Worm (Caenorhabditis elegans) whole organism, L4 larva: ENCODE data around the gene ZK757.1.

Experiments used
- D1046.2 ChIP-seq: fragments of 200-800 bp; sonication (Bioruptor generic); IDR thresholded peaks from 2 replicates; pipeline ENCODE4 v1.3.6; 2022; ENCODE audit warnings: missing genetic modification characterization, missing compliant biosample characterization
- T20F7.1 ChIP-seq: fragments of 200-800 bp; sonication (Bioruptor generic); optimal IDR thresholded peaks from 2 replicates; lab custom pipeline; 2018; ENCODE audit warnings: mild to moderate bottlenecking, missing genetic modification characterization, missing compliant biosample characterization
- Y5F2A.4 ChIP-seq: fragments of 200-800 bp; sonication (Bioruptor generic); optimal IDR thresholded peaks from 2 replicates; lab custom pipeline; 2018; ENCODE audit warnings: mild to moderate bottlenecking, missing genetic modification characterization, missing compliant biosample characterization
- Y75B8A.6 ChIP-seq: fragments of 200-800 bp; sonication (Bioruptor generic); IDR thresholded peaks from 2 replicates; pipeline ENCODE4 v1.3.6; 2022; ENCODE audit warnings: missing genetic modification reagents, missing genetic modification characterization, missing compliant biosample characterization
- aha-1 ChIP-seq: fragments of 150-350 bp; peaks from one replicate; lab custom pipeline; 2014; ENCODE audit warnings: missing biosample characterization, missing genetic modification characterization
- aly-2 ChIP-seq: sonication (generic microtip); optimal IDR thresholded peaks from 2 replicates; lab custom pipeline; 2018; ENCODE audit warnings: missing biosample characterization, missing genetic modification characterization
- ceh-44 ChIP-seq: fragments of 200-800 bp; sonication (Bioruptor generic); IDR thresholded peaks from 2 replicates; pipeline ENCODE4 v1.3.6; 2022; ENCODE audit warnings: missing genetic modification reagents, missing genetic modification characterization, missing compliant biosample characterization
- ceh-62 ChIP-seq: sonication (generic microtip); optimal IDR thresholded peaks from 2 replicates; lab custom pipeline; 2017; ENCODE audit warnings: missing biosample characterization, missing genetic modification characterization
- daf-16 ChIP-seq, 3 experiments: sonication (generic microtip); optimal IDR thresholded peaks; 2 replicates each; lab custom pipeline; 2016 to 2017; ENCODE audit warnings: missing genetic modification characterization in 3 of 3, missing genetic modification reagents in 3 of 3, mild to moderate bottlenecking in 2 of 3, missing compliant biosample characterization in 2 of 3, missing biosample characterization in 1 of 3, moderate library complexity in 1 of 3
- dmd-6 ChIP-seq: fragments of 200-800 bp; sonication (Bioruptor generic); IDR thresholded peaks from 2 replicates; pipeline ENCODE4 v1.3.6; 2022; ENCODE audit warnings: missing genetic modification reagents, missing genetic modification characterization, missing compliant biosample characterization
- dmd-9 ChIP-seq: fragments of 200-800 bp; sonication (Bioruptor generic); IDR thresholded peaks from 2 replicates; pipeline ENCODE4 v1.3.6; 2022; ENCODE audit warnings: missing genetic modification reagents, missing genetic modification characterization, missing compliant biosample characterization
- dpl-1 ChIP-seq: fragments of 150-350 bp; optimal IDR thresholded peaks from 2 replicates; lab custom pipeline; 2014; ENCODE audit warnings: missing biosample characterization, missing genetic modification reagents, missing genetic modification characterization
- duxl-1 ChIP-seq: sonication (generic microtip); optimal IDR thresholded peaks from 2 replicates; lab custom pipeline; 2016; ENCODE audit warnings: mild to moderate bottlenecking, missing genetic modification characterization, moderate library complexity, missing compliant biosample characterization; ENCODE audit not compliant: poor library complexity
- dve-1 ChIP-seq: sonication (generic microtip); optimal IDR thresholded peaks from 2 replicates; lab custom pipeline; 2017; ENCODE audit warnings: antibody characterized with exemption, mild to moderate bottlenecking, missing genetic modification characterization, missing compliant biosample characterization; ENCODE audit not compliant: insufficient read depth
- fkh-10 ChIP-seq: fragments of 150-350 bp; optimal IDR thresholded peaks from 2 replicates; lab custom pipeline; 2014; ENCODE audit warnings: missing biosample characterization, missing genetic modification reagents, missing genetic modification characterization
- fos-1 ChIP-seq: fragments of 150-350 bp; optimal IDR thresholded peaks from 2 replicates; lab custom pipeline; 2014; ENCODE audit warnings: missing biosample characterization, missing genetic modification characterization
- hlh-11 ChIP-seq: fragments of 200-800 bp; sonication (Bioruptor generic); optimal IDR thresholded peaks from 2 replicates; lab custom pipeline; 2018; ENCODE audit warnings: mild to moderate bottlenecking, missing genetic modification characterization, missing compliant biosample characterization
- hlh-30 ChIP-seq: sonication (generic microtip); optimal IDR thresholded peaks from 2 replicates; lab custom pipeline; 2017; ENCODE audit warnings: antibody characterized with exemption, mild to moderate bottlenecking, missing genetic modification characterization, missing compliant biosample characterization; ENCODE audit not compliant: insufficient read depth
- lim-7 ChIP-seq: fragments of 200-800 bp; sonication (Bioruptor generic); IDR thresholded peaks from 2 replicates; pipeline ENCODE4 v1.3.6; 2022; ENCODE audit warnings: missing genetic modification characterization, missing compliant biosample characterization
- lin-13 ChIP-seq: fragments of 150-350 bp; optimal IDR thresholded peaks from 2 replicates; lab custom pipeline; 2014; ENCODE audit warnings: missing biosample characterization, missing genetic modification reagents, missing genetic modification characterization
- lin-38 ChIP-seq: fragments of 200-800 bp; sonication (Bioruptor generic); IDR thresholded peaks from 2 replicates; pipeline ENCODE4 v1.3.6; 2022; ENCODE audit warnings: missing genetic modification reagents, missing genetic modification characterization, missing compliant biosample characterization
- lin-39 ChIP-seq: fragments of 150-350 bp; optimal IDR thresholded peaks from 2 replicates; lab custom pipeline; 2014; ENCODE audit warnings: missing biosample characterization, missing genetic modification reagents, missing genetic modification characterization
- lsy-2 ChIP-seq, 2 experiments: fragments of 150-350 bp in 1 of 2; sonication (generic microtip) in 1 of 2; optimal IDR thresholded peaks; 2 replicates each; lab custom pipeline; 2014 to 2017; ENCODE audit warnings: missing biosample characterization in 2 of 2, missing genetic modification characterization in 2 of 2
- mdt-29 ChIP-seq: fragments of 200-800 bp; sonication (Bioruptor generic); IDR thresholded peaks from 2 replicates; pipeline ENCODE4 v1.3.6; 2022; ENCODE audit warnings: missing genetic modification reagents, missing genetic modification characterization, missing compliant biosample characterization
- mes-2 ChIP-seq: sonication (generic microtip); optimal IDR thresholded peaks from 2 replicates; lab custom pipeline; 2016; ENCODE audit warnings: missing genotype, mild to moderate bottlenecking, missing genetic modification characterization, missing compliant biosample characterization; ENCODE audit not compliant: poor library complexity, severe bottlenecking
- mxl-3 ChIP-seq: fragments of 200-800 bp; sonication (Bioruptor generic); optimal IDR thresholded peaks from 2 replicates; lab custom pipeline; 2018; ENCODE audit warnings: mild to moderate bottlenecking, missing genetic modification characterization, missing compliant biosample characterization
- nhr-10 ChIP-seq: fragments of 150-350 bp; optimal IDR thresholded peaks from 2 replicates; lab custom pipeline; 2014; ENCODE audit warnings: missing biosample characterization, missing genetic modification characterization
- nhr-102 ChIP-seq: sonication (generic microtip); optimal IDR thresholded peaks from 2 replicates; lab custom pipeline; 2016; ENCODE audit warnings: mild to moderate bottlenecking, missing genetic modification characterization, moderate library complexity, missing compliant biosample characterization
- nhr-25 ChIP-seq: sonication (generic microtip); optimal IDR thresholded peaks from 2 replicates; lab custom pipeline; 2017; ENCODE audit warnings: missing genetic modification characterization, mild to moderate bottlenecking, missing compliant biosample characterization, antibody characterized with exemption, moderate library complexity, borderline replicate concordance; ENCODE audit not compliant: insufficient read depth
- nhr-28 ChIP-seq: fragments of 150-350 bp; optimal IDR thresholded peaks from 2 replicates; lab custom pipeline; 2014; ENCODE audit warnings: missing biosample characterization, missing genetic modification characterization
- pha-4 ChIP-seq, 2 experiments: fragments of 150-350 bp in 1 of 2; fragments of 200-800 bp in 1 of 2; sonication (Bioruptor generic) in 1 of 2; IDR thresholded peaks in 1 of 2; optimal IDR thresholded peaks in 1 of 2; 2 replicates each; pipeline versions ENCODE4 v1.3.6 to Lab custom; 2014 to 2022; ENCODE audit warnings: missing genetic modification characterization in 2 of 2, missing genetic modification reagents in 2 of 2, missing biosample characterization in 1 of 2, missing compliant biosample characterization in 1 of 2
- php-3 ChIP-seq: fragments of 200-800 bp; sonication (Bioruptor generic); IDR thresholded peaks from 2 replicates; pipeline ENCODE4 v1.3.6; 2022; ENCODE audit warnings: missing genetic modification reagents, missing genetic modification characterization, missing compliant biosample characterization
- set-16 ChIP-seq: fragments of 200-800 bp; sonication (Bioruptor generic); IDR thresholded peaks from 2 replicates; pipeline ENCODE4 v1.3.6; 2022; ENCODE audit warnings: missing genetic modification reagents, missing genetic modification characterization, missing compliant biosample characterization
- skn-1 ChIP-seq: fragments of 150-350 bp; optimal IDR thresholded peaks from 2 replicates; lab custom pipeline; 2014; ENCODE audit warnings: missing biosample characterization, missing genetic modification characterization
- snpc-4 ChIP-seq: fragments of 150-350 bp; optimal IDR thresholded peaks from 2 replicates; lab custom pipeline; 2014; ENCODE audit warnings: missing biosample characterization, missing genetic modification characterization
- unc-39 ChIP-seq: sonication (generic microtip); optimal IDR thresholded peaks from 2 replicates; lab custom pipeline; 2017; ENCODE audit warnings: missing biosample characterization, missing genetic modification characterization
- vab-7 ChIP-seq: fragments of 200-800 bp; sonication (Bioruptor generic); IDR thresholded peaks from 2 replicates; pipeline ENCODE4 v1.3.6; 2022; ENCODE audit warnings: missing genetic modification reagents, missing genetic modification characterization, missing compliant biosample characterization

Gene ZK757.1

DNA sequence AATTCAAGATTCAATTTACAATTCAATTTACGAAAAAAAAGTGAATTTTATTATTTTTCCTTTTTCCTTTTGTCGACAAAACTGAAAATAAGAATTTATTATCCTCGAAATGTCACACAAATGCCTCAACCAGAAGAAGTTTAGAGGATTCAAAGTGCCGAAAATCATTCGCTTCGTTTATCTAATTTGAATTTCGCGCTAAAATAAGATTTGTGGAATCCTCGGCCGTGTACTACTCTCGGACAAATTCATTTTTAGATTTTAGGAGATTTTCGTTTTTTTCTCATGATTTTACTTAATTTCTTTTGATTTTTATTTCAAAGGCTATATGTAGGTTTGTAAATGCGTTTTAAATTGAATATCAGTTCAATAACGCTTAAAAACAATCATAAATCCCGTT is 22.3 kb downstream of the ZK757.1 start:
- no peak for TF ChIP-seq nhr-25
- peak; percentile 43 for TF ChIP-seq dpl-1
- TF ChIP-seq mes-2 (tag; lab: Kevin White, UChicago) = peak; percentile 38

DNA sequence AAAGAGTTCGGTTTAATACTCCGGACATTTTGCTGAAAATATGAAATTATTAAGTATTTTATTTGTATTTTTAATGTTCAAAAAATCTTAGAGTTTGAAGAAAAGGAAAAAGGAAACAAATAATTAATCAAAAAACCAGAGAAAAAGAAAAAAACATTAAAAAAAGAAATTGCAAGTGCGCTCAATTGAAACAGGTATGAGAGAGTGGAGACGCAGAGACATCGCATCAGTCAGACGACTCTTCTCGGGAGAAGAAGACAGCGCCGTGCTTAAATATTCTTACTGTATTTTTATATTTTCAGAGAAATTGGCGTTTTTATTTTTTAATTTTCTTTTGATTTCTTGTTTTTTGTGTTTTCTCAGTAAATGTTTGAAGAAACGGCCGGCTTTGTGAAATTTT is 22.8 kb downstream of the ZK757.1 start, which contains the start of gene mrpl-36:
TSS of gene mrpl-36 (minus strand) at position 34 of the 400 bp plus-strand sequence.
- no peak for TF ChIP-seq vab-7 (GFP tag; lab: Robert Waterston, UW)
- no peak for TF ChIP-seq set-16 (GFP tag; lab: Robert Waterston, UW)
- TF ChIP-seq hlh-11 (tag; lab: Kevin White, UChicago) = no peak
- no peak for TF ChIP-seq Y75B8A.6 (GFP tag; lab: Robert Waterston, UW)
- peak; percentile 86 for TF ChIP-seq lin-38 (GFP tag; lab: Robert Waterston, UW)
- no peak for TF ChIP-seq lin-39
- TF ChIP-seq pha-4 (GFP tag; IDR thresholded peaks at IDR 0.05; lab: Robert Waterston, UW) = no peak
- no peak for TF ChIP-seq pha-4 (tag; optimal IDR thresholded peaks at IDR 0.05; lab: Kevin White, UChicago)
- TF ChIP-seq ceh-44 (GFP tag; lab: Robert Waterston, UW) = no peak
- TF ChIP-seq lim-7 (GFP tag; lab: Robert Waterston, UW) = no peak
- TF ChIP-seq Y5F2A.4 = no peak
- TF ChIP-seq unc-39 = no peak
- TF ChIP-seq nhr-102 = no peak
- no peak for TF ChIP-seq nhr-10 (tag; lab: Kevin White, UChicago)
- TF ChIP-seq dve-1 = peak; percentile 33
- TF ChIP-seq mdt-29 (GFP tag; lab: Robert Waterston, UW) = no peak
- TF ChIP-seq duxl-1 (tag; lab: Kevin White, UChicago) = no peak
- no peak for TF ChIP-seq D1046.2
- TF ChIP-seq T20F7.1 (GFP tag; lab: Kevin White, UChicago) = no peak
- peak; percentile 19; the same call in 1 of the 2 replicates for TF ChIP-seq dmd-6 (GFP tag; lab: Robert Waterston, UW)
- no peak for TF ChIP-seq ceh-62 (tag; lab: Kevin White, UChicago)
- TF ChIP-seq hlh-30 (tag; lab: Kevin White, UChicago) = peak; percentile 36
- TF ChIP-seq skn-1 = no peak
- no peak for TF ChIP-seq fos-1
- TF ChIP-seq fkh-10 (GFP tag; lab: Kevin White, UChicago) = no peak
- no peak for TF ChIP-seq dmd-9
- TF ChIP-seq php-3 (GFP tag; lab: Robert Waterston, UW) = no peak
- TF ChIP-seq lsy-2 (tag; optimal IDR thresholded peaks at IDR 0.05; lab: Kevin White, UChicago) = peak in 1 of 2 experiments; percentile 74
- no peak for TF ChIP-seq lin-13 (GFP tag; lab: Kevin White, UChicago)

- TF ChIP-seq mxl-3 = no peak
Observed at ce11 chrIII:9846093-9846492, 24.8 kb downstream of the ZK757.1 start, which contains the start of gene K11H3.2. K11H3.2 (plus strand) TSS chrIII:9846393.

- TF ChIP-seq snpc-4 (no peak), nhr-28 (tag; lab: Kevin White, UChicago) (peak; percentile 35), daf-16 (GFP tag; optimal IDR thresholded peaks at IDR 0.05; lab: Kevin White, UChicago) (no peak), daf-16 (tag; optimal IDR thresholded peaks at IDR 0.05; lab: Kevin White, UChicago) (peak; percentile 2), aly-2 (tag; lab: Kevin White, UChicago) (no peak), aha-1 (tag; lab: Kevin White, UChicago) (peak; percentile 68)
Observed at ce11 chrIII:9843715-9844114, 27.2 kb downstream of the ZK757.1 start, which contains the start of gene K11H3.5. K11H3.5 (plus strand) TSS chrIII:9843768.
